Worm (Caenorhabditis elegans) whole organism, late embryonic: Measurements from ENCODE around the gene C36A4.10.

Experiments used
- F13H6.1 ChIP-seq: sonication (generic microtip); optimal IDR thresholded peaks from 2 replicates; lab custom pipeline; 2016; ENCODE audit warnings: missing genetic modification characterization, missing compliant biosample characterization
- ama-1 ChIP-seq: fragments of 150-350 bp; optimal IDR thresholded peaks from 2 replicates; lab custom pipeline; 2014
- hlh-15 ChIP-seq: sonication (generic microtip); optimal IDR thresholded peaks from 2 replicates; lab custom pipeline; 2016; ENCODE audit warnings: missing genetic modification characterization, missing compliant biosample characterization
- rnt-1 ChIP-seq: sonication (generic microtip); optimal IDR thresholded peaks from 2 replicates; lab custom pipeline; 2016; ENCODE audit warnings: missing genetic modification characterization, missing compliant biosample characterization
- ttx-3 ChIP-seq: sonication (generic microtip); optimal IDR thresholded peaks from 2 replicates; lab custom pipeline; 2016; ENCODE audit warnings: missing genetic modification reagents, missing genetic modification characterization, missing compliant biosample characterization

DNA sequence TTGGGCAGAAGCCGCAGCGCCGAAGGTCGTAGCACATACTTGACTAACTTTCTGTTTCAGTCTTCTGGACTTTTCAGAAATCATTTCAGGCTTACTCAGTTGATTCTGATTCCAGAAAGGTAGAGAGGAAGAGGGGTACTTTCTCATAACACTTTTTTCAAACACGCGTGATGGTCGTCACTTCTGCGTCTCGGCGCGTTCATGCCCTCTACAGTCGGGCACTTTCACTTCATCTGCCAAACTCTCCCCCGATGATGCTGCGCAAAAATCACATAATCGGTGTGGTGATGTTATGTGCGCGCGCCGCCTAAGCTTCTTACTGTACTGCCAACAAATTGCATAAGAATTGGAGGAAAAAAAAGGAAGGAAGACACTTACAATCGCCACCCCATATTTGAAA, 23.7 kb downstream of the C36A4.10 start:
- TF ChIP-seq ttx-3 (no peak), hlh-15 (no peak), ama-1 (lab: Kevin White, UChicago) (no peak), F13H6.1 (no peak), rnt-1 (tag; lab: Kevin White, UChicago) (no peak)
